Worm (Caenorhabditis elegans) whole organism, L2 larva: ENCODE results near the gene Y43B11AR.1.

Experiments used
- C34F6.9 ChIP-seq: fragments of 150-350 bp; optimal IDR thresholded peaks from 2 replicates; lab custom pipeline; 2014; ENCODE audit warnings: missing biosample characterization, missing genetic modification characterization
- F13H6.1 ChIP-seq: sonication (generic microtip); optimal IDR thresholded peaks from 2 replicates; lab custom pipeline; 2016; ENCODE audit warnings: missing genetic modification characterization, missing compliant biosample characterization
- R02D3.7 ChIP-seq: fragments of 150-350 bp; optimal IDR thresholded peaks from 2 replicates; lab custom pipeline; 2014; ENCODE audit warnings: missing biosample characterization, missing genetic modification characterization
- Y55F3AM.14 ChIP-seq: fragments of 200-800 bp; sonication (Bioruptor generic); optimal IDR thresholded peaks from 2 replicates; lab custom pipeline; 2018; ENCODE audit warnings: mild to moderate bottlenecking, missing genetic modification characterization, missing compliant biosample characterization
- ZK546.5 ChIP-seq: sonication (generic microtip); optimal IDR thresholded peaks from 2 replicates; lab custom pipeline; 2017; ENCODE audit warnings: missing biosample characterization, missing genetic modification characterization
- aly-2 ChIP-seq: fragments of 150-350 bp; optimal IDR thresholded peaks from 2 replicates; lab custom pipeline; 2014; ENCODE audit warnings: missing biosample characterization, missing genetic modification characterization
- ama-1 ChIP-seq: fragments of 150-350 bp; optimal IDR thresholded peaks from 2 replicates; lab custom pipeline; 2018; ENCODE audit warnings: inconsistent platforms
- blmp-1 ChIP-seq: sonication (generic microtip); optimal IDR thresholded peaks from 2 replicates; lab custom pipeline; 2017; ENCODE audit warnings: missing genetic modification characterization, mild to moderate bottlenecking, missing compliant biosample characterization, antibody characterized with exemption, moderate library complexity; ENCODE audit not compliant: insufficient read depth
- ceh-16 ChIP-seq: fragments of 150-350 bp; optimal IDR thresholded peaks from 2 replicates; lab custom pipeline; 2014; ENCODE audit warnings: missing biosample characterization, missing genetic modification characterization
- crh-2 ChIP-seq: sonication (generic microtip); optimal IDR thresholded peaks from 2 replicates; lab custom pipeline; 2017; ENCODE audit warnings: missing biosample characterization, missing genetic modification characterization
- dmd-4 ChIP-seq: sonication (generic microtip); optimal IDR thresholded peaks from 2 replicates; lab custom pipeline; 2017; ENCODE audit warnings: missing biosample characterization, missing genetic modification characterization
- egl-27 ChIP-seq: sonication (generic microtip); optimal IDR thresholded peaks from 3 replicates; lab custom pipeline; 2017; ENCODE audit warnings: missing biosample characterization, missing genetic modification reagents, missing genetic modification characterization
- elt-1 ChIP-seq: fragments of 150-350 bp; optimal IDR thresholded peaks from 2 replicates; lab custom pipeline; 2014; ENCODE audit warnings: missing biosample characterization, missing genetic modification characterization
- fos-1 ChIP-seq: fragments of 150-350 bp; optimal IDR thresholded peaks from 2 replicates; lab custom pipeline; 2014; ENCODE audit warnings: missing biosample characterization, missing genetic modification characterization
- gmeb-1 ChIP-seq: fragments of 150-350 bp; optimal IDR thresholded peaks from 2 replicates; lab custom pipeline; 2014; ENCODE audit warnings: missing biosample characterization, missing genetic modification characterization
- lin-11 ChIP-seq: fragments of 150-350 bp; sonication (generic microtip); optimal IDR thresholded peaks from 2 replicates; lab custom pipeline; 2014; ENCODE audit warnings: missing biosample characterization, missing genetic modification characterization, inconsistent platforms, mixed read lengths
- lin-13 ChIP-seq: fragments of 150-350 bp; optimal IDR thresholded peaks from 2 replicates; lab custom pipeline; 2014; ENCODE audit warnings: missing biosample characterization, missing genetic modification reagents, missing genetic modification characterization
- lin-39 ChIP-seq: fragments of 150-350 bp; optimal IDR thresholded peaks from 2 replicates; lab custom pipeline; 2014; ENCODE audit warnings: missing biosample characterization, missing genetic modification reagents, missing genetic modification characterization
- lsy-2 ChIP-seq, 2 experiments: fragments of 150-350 bp in 1 of 2; sonication (generic microtip) in 1 of 2; optimal IDR thresholded peaks; 2 replicates each; lab custom pipeline; 2014 to 2017; ENCODE audit warnings: missing biosample characterization in 2 of 2, missing genetic modification characterization in 2 of 2
- mab-5 ChIP-seq: fragments of 150-350 bp; optimal IDR thresholded peaks from 2 replicates; lab custom pipeline; 2014; ENCODE audit warnings: missing biosample characterization, missing genetic modification characterization
- mbf-1 ChIP-seq: sonication (generic microtip); optimal IDR thresholded peaks from 2 replicates; lab custom pipeline; 2017; ENCODE audit warnings: missing biosample characterization, missing genetic modification characterization
- mdl-1 ChIP-seq, 2 experiments: fragments of 150-350 bp in 1 of 2; sonication (generic microtip) in 1 of 2; optimal IDR thresholded peaks; 2 replicates each; lab custom pipeline; 2017; ENCODE audit warnings: missing biosample characterization in 2 of 2, missing genetic modification characterization in 2 of 2
- nhr-10 ChIP-seq: sonication (generic microtip); optimal IDR thresholded peaks from 2 replicates; lab custom pipeline; 2017; ENCODE audit warnings: missing biosample characterization, missing genetic modification characterization
- nhr-11 ChIP-seq: fragments of 150-350 bp; optimal IDR thresholded peaks from 2 replicates; lab custom pipeline; 2014; ENCODE audit warnings: missing biosample characterization, missing genetic modification characterization
- nhr-129 ChIP-seq: fragments of 150-350 bp; optimal IDR thresholded peaks from 2 replicates; lab custom pipeline; 2014; ENCODE audit warnings: missing biosample characterization, missing genetic modification characterization
- nhr-21 ChIP-seq: fragments of 150-350 bp; optimal IDR thresholded peaks from 2 replicates; lab custom pipeline; 2014; ENCODE audit warnings: missing biosample characterization, missing genetic modification characterization
- nhr-23 ChIP-seq: fragments of 150-350 bp; optimal IDR thresholded peaks from 2 replicates; lab custom pipeline; 2014; ENCODE audit warnings: missing biosample characterization, missing genetic modification reagents, missing genetic modification characterization
- nhr-237 ChIP-seq: fragments of 150-350 bp; optimal IDR thresholded peaks from 2 replicates; lab custom pipeline; 2014; ENCODE audit warnings: missing biosample characterization, missing genetic modification characterization
- nhr-25 ChIP-seq: fragments of 150-350 bp; sonication (generic microtip); optimal IDR thresholded peaks from 3 replicates; lab custom pipeline; 2014; ENCODE audit warnings: missing biosample characterization, missing genetic modification characterization
- nhr-6 ChIP-seq: fragments of 150-350 bp; optimal IDR thresholded peaks from 2 replicates; lab custom pipeline; 2014; ENCODE audit warnings: missing biosample characterization, missing genetic modification characterization
- nhr-77 ChIP-seq: fragments of 150-350 bp; optimal IDR thresholded peaks from 2 replicates; lab custom pipeline; 2014; ENCODE audit warnings: missing biosample characterization, missing genetic modification characterization
- peb-1 ChIP-seq: fragments of 150-350 bp; optimal IDR thresholded peaks from 2 replicates; lab custom pipeline; 2014; ENCODE audit warnings: missing biosample characterization, missing genetic modification characterization
- sem-4 ChIP-seq: fragments of 150-350 bp; optimal IDR thresholded peaks from 2 replicates; lab custom pipeline; 2014; ENCODE audit warnings: missing biosample characterization, missing genetic modification reagents, missing genetic modification characterization
- sma-3 ChIP-seq: sonication (generic microtip); optimal IDR thresholded peaks from 2 replicates; lab custom pipeline; 2016; ENCODE audit warnings: missing genetic modification reagents, missing genetic modification characterization, missing compliant biosample characterization
- sma-9 ChIP-seq, 2 experiments: fragments of 150-350 bp in 1 of 2; sonication (generic microtip) in 1 of 2; optimal IDR thresholded peaks; 2 replicates each; lab custom pipeline; 2014 to 2016; ENCODE audit warnings: missing genetic modification characterization in 2 of 2, mild to moderate bottlenecking in 1 of 2, missing biosample characterization in 1 of 2, missing compliant biosample characterization in 1 of 2, missing genetic modification reagents in 1 of 2, moderate library complexity in 1 of 2
- unc-55 ChIP-seq: fragments of 150-350 bp; sonication (generic microtip); optimal IDR thresholded peaks from 3 replicates; lab custom pipeline; 2014; ENCODE audit warnings: missing biosample characterization, missing genetic modification reagents, missing genetic modification characterization
- zag-1 ChIP-seq: fragments of 150-350 bp; optimal IDR thresholded peaks from 2 replicates; lab custom pipeline; 2014; ENCODE audit warnings: missing biosample characterization, missing genetic modification characterization
- ztf-11 ChIP-seq: sonication (generic microtip); optimal IDR thresholded peaks from 2 replicates; lab custom pipeline; 2017; ENCODE audit warnings: missing biosample characterization, missing genetic modification characterization
- ztf-4 ChIP-seq: fragments of 150-350 bp; optimal IDR thresholded peaks from 2 replicates; lab custom pipeline; 2014; ENCODE audit warnings: missing biosample characterization, missing genetic modification characterization

Gene Y43B11AR.1

DNA sequence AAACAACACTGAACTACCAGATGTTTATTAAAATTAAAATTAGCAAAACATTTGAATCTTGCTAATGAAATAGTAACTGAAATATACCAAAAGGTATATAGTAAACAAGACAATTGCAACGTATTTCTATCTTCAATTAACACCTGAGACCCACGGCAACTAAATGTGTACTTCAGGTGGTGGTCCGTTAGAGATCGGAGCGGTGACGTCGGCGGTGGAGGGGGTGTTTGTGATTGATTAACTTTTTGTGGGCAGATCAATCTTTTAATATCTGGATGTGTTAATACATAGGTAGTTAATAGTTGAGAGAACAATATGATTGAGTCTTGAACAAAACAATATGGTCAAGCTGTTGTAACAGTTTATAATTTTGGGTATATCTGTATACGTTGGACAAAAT is 14.8 kb downstream of the Y43B11AR.1 start:
- peak; percentile 72 for TF ChIP-seq sma-9 (GFP tag; optimal IDR thresholded peaks at IDR 0.05; lab: Kevin White, UChicago)
- TF ChIP-seq sma-9 (tag; optimal IDR thresholded peaks at IDR 0.05; lab: Kevin White, UChicago), result no peak
- no peak for TF ChIP-seq crh-2 (tag; lab: Kevin White, UChicago)
- no peak for TF ChIP-seq dmd-4 (tag; lab: Kevin White, UChicago)
- no peak for TF ChIP-seq blmp-1 (tag; lab: Kevin White, UChicago)
- TF ChIP-seq zag-1 (tag; lab: Kevin White, UChicago), result no peak
- TF ChIP-seq, all 48 proteins: peak for 1

DNA sequence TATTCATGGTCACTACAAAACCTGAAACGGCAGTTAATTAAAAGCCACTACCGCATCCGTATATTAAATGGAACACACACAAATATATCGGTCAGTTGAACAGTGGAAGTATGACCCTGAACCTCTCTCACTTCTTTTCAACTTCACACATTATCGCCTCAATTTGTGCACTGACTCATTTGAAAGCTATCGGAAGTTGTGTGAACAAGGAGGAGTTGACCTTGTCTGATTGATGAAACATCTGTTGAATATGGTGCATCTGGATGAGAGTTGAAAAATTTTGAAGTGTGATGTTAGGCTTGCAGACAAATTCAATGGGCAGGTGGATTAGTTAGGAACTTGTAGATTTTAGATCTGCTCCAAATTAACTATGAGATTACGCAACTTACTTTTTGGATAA is 16.1 kb downstream of the Y43B11AR.1 start:
- TF ChIP-seq ztf-11 (tag; lab: Kevin White, UChicago), result no peak
- TF ChIP-seq nhr-23 (tag; lab: Kevin White, UChicago), result no peak
- TF ChIP-seq C34F6.9 (tag; lab: Kevin White, UChicago), result no peak
- TF ChIP-seq aly-2 (tag; lab: Kevin White, UChicago), result no peak
- TF ChIP-seq Y55F3AM.14, result no peak
- TF ChIP-seq peb-1 (tag; lab: Kevin White, UChicago), result no peak
- TF ChIP-seq zag-1 (tag; lab: Kevin White, UChicago), result no peak
- no peak for TF ChIP-seq ztf-4 (tag; lab: Kevin White, UChicago)
- no peak for TF ChIP-seq nhr-129
- no peak for TF ChIP-seq sem-4 (tag; lab: Kevin White, UChicago)
- TF ChIP-seq lin-13, result no peak
- TF ChIP-seq sma-3 (GFP tag; lab: Kevin White, UChicago), result no peak
- TF ChIP-seq unc-55 (GFP tag; lab: Kevin White, UChicago), result no peak

DNA sequence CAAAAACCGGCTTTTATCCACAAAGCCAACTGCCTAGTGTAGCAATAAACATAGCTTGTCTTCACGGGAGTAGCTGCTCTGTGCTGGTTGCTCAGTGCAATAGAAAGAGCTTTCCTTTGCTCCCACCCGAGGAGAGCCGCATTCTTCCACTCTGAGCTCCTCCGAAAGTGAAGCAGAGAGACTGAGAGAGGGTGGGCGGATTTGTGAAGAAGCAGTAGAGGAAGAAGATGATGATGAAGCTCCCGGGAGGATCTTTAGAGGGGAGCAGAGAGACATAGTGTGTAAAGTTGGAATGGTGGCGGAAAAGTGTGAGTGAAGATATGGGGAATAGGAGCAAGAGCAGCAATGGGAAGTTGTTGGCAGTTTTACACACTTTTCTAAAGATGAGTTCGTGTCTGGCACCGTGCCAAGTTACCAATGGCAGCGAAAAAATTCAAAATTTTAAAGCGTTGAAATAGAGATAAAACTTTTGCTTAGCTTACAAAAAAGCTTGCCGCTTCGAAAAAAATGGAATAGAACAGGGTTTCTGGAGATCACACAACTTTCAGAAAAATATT is 17.3 kb downstream of the Y43B11AR.1 start, which contains the start of gene ZC477.4:
TSS of gene ZC477.4 (minus strand) at position 276 of the 557 bp plus-strand sequence.
- peak; percentile 41 for TF ChIP-seq C34F6.9 (tag; lab: Kevin White, UChicago)
- peak; percentile 74 for TF ChIP-seq F13H6.1 (tag; lab: Kevin White, UChicago)
- TF ChIP-seq blmp-1 (tag; lab: Kevin White, UChicago), result no peak
- no peak for TF ChIP-seq nhr-23 (tag; lab: Kevin White, UChicago)
- TF ChIP-seq nhr-129, result peak; percentile 67
- TF ChIP-seq sma-9 (GFP tag; optimal IDR thresholded peaks at IDR 0.05; lab: Kevin White, UChicago), result peak; percentile 48
- TF ChIP-seq sma-9 (tag; optimal IDR thresholded peaks at IDR 0.05; lab: Kevin White, UChicago), result no peak
- TF ChIP-seq ceh-16 (tag; lab: Kevin White, UChicago), result no peak

DNA sequence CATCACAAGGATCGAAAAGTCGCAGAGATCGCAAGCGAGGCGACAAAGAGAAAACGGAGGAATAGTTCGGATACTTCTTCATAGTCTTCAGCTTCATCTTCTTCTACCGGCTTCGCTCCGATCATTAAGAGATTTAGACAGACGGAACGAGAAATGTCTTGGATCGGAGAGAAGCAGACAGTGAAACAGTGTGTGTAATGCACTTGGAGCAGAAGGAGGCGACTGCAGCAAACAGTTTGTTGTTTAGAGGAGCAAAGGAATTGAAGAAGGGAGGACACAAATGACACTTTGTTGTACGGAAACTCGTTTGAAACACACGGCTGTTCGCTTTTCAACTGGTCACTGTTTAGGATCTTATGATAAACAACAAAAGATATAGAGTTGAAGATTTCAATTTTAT is 18.1 kb downstream of the Y43B11AR.1 start:
- TF ChIP-seq C34F6.9 (tag; lab: Kevin White, UChicago) (peak; percentile 40), fos-1 (peak; percentile 12), nhr-237 (tag; lab: Kevin White, UChicago) (no peak), nhr-129 (peak; percentile 60), mdl-1 (tag; optimal IDR thresholded peaks at IDR 0.05; lab: Kevin White, UChicago) (no peak), sma-9 (GFP tag; optimal IDR thresholded peaks at IDR 0.05; lab: Kevin White, UChicago) (peak; percentile 71), sma-9 (tag; optimal IDR thresholded peaks at IDR 0.05; lab: Kevin White, UChicago) (no peak), F13H6.1 (tag; lab: Kevin White, UChicago) (peak; percentile 92), lsy-2 (tag; optimal IDR thresholded peaks at IDR 0.05; lab: Kevin White, UChicago) (peak in 1 of 2 experiments; percentile 53), nhr-6 (no peak)

DNA sequence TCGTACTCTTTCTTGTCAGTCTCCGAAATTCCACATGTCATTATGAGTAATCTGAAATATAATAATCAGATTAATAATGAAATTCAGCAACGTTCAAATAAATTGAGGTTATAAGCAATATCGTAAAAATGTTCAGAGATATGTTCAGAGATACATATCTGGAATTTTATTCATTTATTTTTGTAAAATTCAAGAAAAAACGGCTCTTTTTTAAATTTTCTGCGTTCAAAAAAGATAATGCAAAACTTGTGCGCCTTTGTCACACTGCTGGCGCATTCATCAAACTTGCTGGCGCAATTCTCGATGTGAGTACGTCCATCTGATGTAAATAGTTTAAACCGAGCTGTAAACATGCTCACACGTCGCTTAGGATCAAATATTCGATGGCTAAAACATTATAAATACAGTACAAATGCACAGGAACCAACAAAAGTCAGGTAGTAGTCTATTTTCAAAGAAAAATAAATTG is 21.9 kb downstream of the Y43B11AR.1 start, which contains the start of the genes rde-8 and ZC477.3:
TSS of gene rde-8 (minus strand) at position 51 of the 469 bp plus-strand sequence.
TSS of gene ZC477.3 (plus strand) at position 282 of the 469 bp plus-strand sequence.
- peak; percentile 80 for TF ChIP-seq crh-2 (tag; lab: Kevin White, UChicago)
- TF ChIP-seq aly-2 (tag; lab: Kevin White, UChicago), result no peak
- peak; percentile 47 for TF ChIP-seq nhr-10
- TF ChIP-seq sma-3 (GFP tag; lab: Kevin White, UChicago), result peak; percentile 36
- TF ChIP-seq lin-39 (tag; lab: Kevin White, UChicago), result no peak
- peak; percentile 14 for TF ChIP-seq sem-4 (tag; lab: Kevin White, UChicago)
- TF ChIP-seq nhr-11, result no peak
- peak; percentile 80 for TF ChIP-seq sma-9 (GFP tag; optimal IDR thresholded peaks at IDR 0.05; lab: Kevin White, UChicago)
- no peak for TF ChIP-seq sma-9 (tag; optimal IDR thresholded peaks at IDR 0.05; lab: Kevin White, UChicago)
- peak; percentile 83 for TF ChIP-seq gmeb-1 (tag; lab: Kevin White, UChicago)
- TF ChIP-seq ama-1 (lab: Kevin White, UChicago), result peak; percentile 22
- TF ChIP-seq elt-1, result no peak
- TF ChIP-seq mab-5 (tag; lab: Kevin White, UChicago), result peak; percentile 41
- peak; percentile 47 for TF ChIP-seq fos-1
- TF ChIP-seq lsy-2 (tag; optimal IDR thresholded peaks at IDR 0.05; lab: Kevin White, UChicago), result peak; percentile 67 to 89
- TF ChIP-seq R02D3.7, result peak; percentile 23
- peak; percentile 50 for TF ChIP-seq lin-13
- TF ChIP-seq nhr-21 (tag; lab: Kevin White, UChicago), result peak; percentile 54
- TF ChIP-seq F13H6.1 (tag; lab: Kevin White, UChicago), result peak; percentile 66
- no peak for TF ChIP-seq mbf-1 (tag; lab: Kevin White, UChicago)
- peak; percentile 70 for TF ChIP-seq nhr-25
- TF ChIP-seq nhr-129, result peak; percentile 57
- peak; percentile 45 for TF ChIP-seq egl-27 (tag; lab: Kevin White, UChicago)
- peak; percentile 32 for TF ChIP-seq lin-11 (tag; lab: Kevin White, UChicago)
- TF ChIP-seq nhr-77 (tag; lab: Kevin White, UChicago), result no peak
- TF ChIP-seq C34F6.9 (tag; lab: Kevin White, UChicago), result peak; percentile 85
- peak; percentile 15 for TF ChIP-seq ZK546.5
